Worm (Caenorhabditis elegans) whole organism, L3 larva: ENCODE data around the gene K05F1.14.
A peak's percentile ranks its signal among the peaks of the same experiment; 100 is the strongest.

Source experiments
- ZK546.5 ChIP-seq: sonication (generic microtip); optimal IDR thresholded peaks from 2 replicates; lab custom pipeline; 2017; ENCODE audit warnings: missing biosample characterization, missing genetic modification characterization
- ama-1 ChIP-seq: fragments of 150-350 bp; optimal IDR thresholded peaks from 2 replicates; lab custom pipeline; 2018
- ceh-28 ChIP-seq: fragments of 150-350 bp; optimal IDR thresholded peaks from 2 replicates; lab custom pipeline; 2014; ENCODE audit warnings: missing biosample characterization, missing genetic modification reagents, missing genetic modification characterization
- ceh-82 ChIP-seq: fragments of 150-350 bp; optimal IDR thresholded peaks from 2 replicates; lab custom pipeline; 2014; ENCODE audit warnings: missing biosample characterization, missing genetic modification characterization
- ceh-9 ChIP-seq: sonication (generic microtip); optimal IDR thresholded peaks from 2 replicates; lab custom pipeline; 2018; ENCODE audit warnings: missing biosample characterization, missing genetic modification characterization
- egl-5 ChIP-seq: fragments of 150-350 bp; optimal IDR thresholded peaks from 2 replicates; lab custom pipeline; 2017; ENCODE audit warnings: missing biosample characterization, missing genetic modification reagents, missing genetic modification characterization, inconsistent platforms
- elt-2 ChIP-seq: sonication (generic microtip); optimal IDR thresholded peaks from 2 replicates; lab custom pipeline; 2016; ENCODE audit warnings: missing genetic modification reagents, mild to moderate bottlenecking, missing genetic modification characterization, missing compliant biosample characterization
- elt-3 ChIP-seq, 3 experiments: fragments of 150-350 bp in 1 of 3; sonication (generic microtip) in 2 of 3; optimal IDR thresholded peaks; 2 replicates in 2 of 3; 4 replicates in 1 of 3; lab custom pipeline; 2014 to 2017; ENCODE audit warnings: missing biosample characterization in 3 of 3, missing genetic modification characterization in 3 of 3
- eor-1 ChIP-seq, 2 experiments: fragments of 150-350 bp; optimal IDR thresholded peaks; 2 replicates each; lab custom pipeline; 2014 to 2018; ENCODE audit warnings: missing biosample characterization in 2 of 2, missing genetic modification characterization in 2 of 2
- fkh-10 ChIP-seq: sonication (generic microtip); optimal IDR thresholded peaks from 2 replicates; lab custom pipeline; 2017; ENCODE audit warnings: missing biosample characterization, missing genetic modification reagents, missing genetic modification characterization
- fkh-2 ChIP-seq: fragments of 150-350 bp; optimal IDR thresholded peaks from 2 replicates; lab custom pipeline; 2014; ENCODE audit warnings: missing biosample characterization, missing genetic modification reagents, missing genetic modification characterization
- fos-1 ChIP-seq: fragments of 150-350 bp; optimal IDR thresholded peaks from 2 replicates; lab custom pipeline; 2014; ENCODE audit warnings: missing biosample characterization, missing genetic modification characterization
- hmg-11 ChIP-seq: sonication (generic microtip); optimal IDR thresholded peaks from 2 replicates; lab custom pipeline; 2016; ENCODE audit warnings: missing genetic modification characterization, missing compliant biosample characterization
- lin-15B ChIP-seq: fragments of 150-350 bp; optimal IDR thresholded peaks from 2 replicates; lab custom pipeline; 2014; ENCODE audit warnings: missing biosample characterization, missing genetic modification characterization
- lin-39 ChIP-seq: fragments of 150-350 bp; optimal IDR thresholded peaks from 2 replicates; lab custom pipeline; 2018; ENCODE audit warnings: missing biosample characterization, missing genetic modification reagents, missing genetic modification characterization
- mml-1 ChIP-seq: fragments of 150-350 bp; sonication (generic microtip); optimal IDR thresholded peaks from 3 replicates; lab custom pipeline; 2014; ENCODE audit warnings: missing biosample characterization, missing genetic modification characterization
- nfya-1 ChIP-seq: sonication (generic microtip); optimal IDR thresholded peaks from 2 replicates; lab custom pipeline; 2017; ENCODE audit warnings: missing genetic modification characterization, mild to moderate bottlenecking, missing compliant biosample characterization, antibody characterized with exemption, moderate library complexity; ENCODE audit not compliant: insufficient read depth
- nhr-11 ChIP-seq: fragments of 150-350 bp; optimal IDR thresholded peaks from 2 replicates; lab custom pipeline; 2014; ENCODE audit warnings: missing biosample characterization, missing genetic modification characterization
- nhr-12 ChIP-seq: fragments of 150-350 bp; optimal IDR thresholded peaks from 2 replicates; lab custom pipeline; 2014; ENCODE audit warnings: missing biosample characterization, missing genetic modification characterization
- nhr-23 ChIP-seq: fragments of 150-350 bp; optimal IDR thresholded peaks from 2 replicates; lab custom pipeline; 2014; ENCODE audit warnings: missing biosample characterization, missing genetic modification reagents, missing genetic modification characterization
- nhr-25 ChIP-seq: sonication (generic microtip); optimal IDR thresholded peaks from 2 replicates; lab custom pipeline; 2017; ENCODE audit warnings: missing biosample characterization, missing genetic modification characterization
- nhr-43 ChIP-seq: sonication (generic microtip); optimal IDR thresholded peaks from 2 replicates; lab custom pipeline; 2016; ENCODE audit warnings: mild to moderate bottlenecking, missing genetic modification characterization, missing compliant biosample characterization; ENCODE audit not compliant: poor library complexity, severe bottlenecking
- pha-4 ChIP-seq: fragments of 150-350 bp; optimal IDR thresholded peaks from 2 replicates; lab custom pipeline; 2014; ENCODE audit warnings: missing biosample characterization, missing genetic modification reagents, missing genetic modification characterization
- pqm-1 ChIP-seq: fragments of 150-350 bp; optimal IDR thresholded peaks from 2 replicates; lab custom pipeline; 2017; ENCODE audit warnings: missing biosample characterization, missing genetic modification characterization, inconsistent platforms
- skn-1 ChIP-seq: fragments of 150-350 bp; optimal IDR thresholded peaks from 2 replicates; lab custom pipeline; 2014; ENCODE audit warnings: missing biosample characterization, missing genetic modification characterization
- snpc-4 ChIP-seq: fragments of 150-350 bp; optimal IDR thresholded peaks from 2 replicates; lab custom pipeline; 2014; ENCODE audit warnings: missing biosample characterization, missing genetic modification characterization
- tbx-2 ChIP-seq: sonication (generic microtip); optimal IDR thresholded peaks from 2 replicates; lab custom pipeline; 2016; ENCODE audit warnings: mild to moderate bottlenecking, missing genetic modification characterization, missing compliant biosample characterization
- unc-39 ChIP-seq: sonication (generic microtip); optimal IDR thresholded peaks from 4 replicates; lab custom pipeline; 2017; ENCODE audit warnings: missing biosample characterization, missing genetic modification characterization
- zag-1 ChIP-seq: fragments of 150-350 bp; optimal IDR thresholded peaks from 2 replicates; lab custom pipeline; 2014; ENCODE audit warnings: missing biosample characterization, missing genetic modification characterization
- ztf-4 ChIP-seq: fragments of 150-350 bp; optimal IDR thresholded peaks from 2 replicates; lab custom pipeline; 2014; ENCODE audit warnings: missing biosample characterization, missing genetic modification characterization

The K05F1.14 gene

DNA sequence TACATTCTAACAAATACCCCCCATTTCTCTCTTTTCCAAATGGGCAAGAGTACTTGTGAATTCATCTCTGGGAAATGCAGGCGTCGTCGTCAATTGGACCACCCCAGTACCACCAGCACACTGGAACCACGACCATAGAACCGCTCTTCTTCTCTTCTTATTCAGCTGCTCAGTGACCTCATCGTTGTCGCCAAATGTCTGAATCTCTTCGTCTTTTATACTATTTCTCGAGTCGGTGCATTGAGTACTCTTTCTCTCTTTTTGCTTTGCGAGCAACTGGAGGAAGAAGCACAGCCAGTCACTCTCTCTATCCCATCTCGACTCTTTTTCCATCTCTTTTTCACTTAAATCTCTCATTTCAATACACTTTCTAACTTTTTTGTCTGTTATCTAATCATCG lies 12.5 kb downstream of the K05F1.14 start:
- TF ChIP-seq hmg-11 (tag; lab: Kevin White, UChicago) (peak; percentile 56), fkh-2 (no peak), elt-3 (tag; optimal IDR thresholded peaks at IDR 0.05; lab: Kevin White, UChicago) (no peak), skn-1 (tag; lab: Kevin White, UChicago) (peak; percentile 22), nfya-1 (tag; lab: Kevin White, UChicago) (peak; percentile 51), lin-39 (tag; lab: Kevin White, UChicago) (peak; percentile 1), unc-39 (no peak), ZK546.5 (no peak), fkh-10 (GFP tag; lab: Kevin White, UChicago) (peak; percentile 21), eor-1 (tag; optimal IDR thresholded peaks at IDR 0.05; lab: Kevin White, UChicago) (no peak), nhr-12 (no peak)

DNA sequence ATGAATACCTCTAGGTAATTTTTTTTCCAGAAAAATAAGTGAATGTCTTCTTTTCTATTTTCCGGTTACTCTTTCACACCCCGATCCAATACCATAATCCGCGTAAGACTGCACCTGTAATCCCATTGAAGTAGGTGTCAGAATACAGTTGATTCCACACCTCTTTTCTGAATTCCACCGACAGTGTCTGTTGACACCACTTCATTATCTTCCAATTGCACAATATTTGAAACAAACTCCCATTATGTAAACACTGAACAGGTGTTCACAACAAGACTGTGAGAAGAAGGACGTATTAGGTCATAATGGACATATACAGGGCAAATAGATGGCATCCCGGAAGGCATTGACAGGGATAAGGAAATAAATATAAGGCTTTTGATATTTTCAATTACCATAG lies 15.0 kb downstream of the K05F1.14 start:
- no peak for TF ChIP-seq fos-1 (tag; lab: Kevin White, UChicago)
- TF ChIP-seq snpc-4, result no peak
- TF ChIP-seq lin-39 (tag; lab: Kevin White, UChicago), result no peak

DNA sequence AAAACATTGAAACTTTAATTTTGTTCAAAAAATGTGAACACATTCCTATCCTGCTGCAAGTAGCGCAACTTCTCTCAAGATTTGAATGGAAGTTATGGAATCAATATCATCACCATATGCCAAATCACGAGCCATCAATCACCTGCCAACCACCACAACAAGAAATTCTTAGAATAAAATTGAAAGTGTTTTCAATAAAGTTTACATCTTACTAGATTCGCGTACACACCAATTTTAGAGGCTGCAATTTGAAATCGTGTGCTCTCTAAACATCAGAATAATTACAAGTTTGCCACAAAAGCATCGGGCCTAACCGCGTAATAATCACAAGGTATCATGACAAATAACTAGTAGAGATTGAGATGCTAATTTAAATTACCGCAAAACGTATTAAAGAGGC lies 17.5 kb downstream of the K05F1.14 start:
- TF ChIP-seq ceh-28 (tag; lab: Kevin White, UChicago) (no peak), nhr-11 (tag; lab: Kevin White, UChicago) (no peak), ama-1 (lab: Kevin White, UChicago) (no peak), nhr-23 (tag; lab: Kevin White, UChicago) (no peak), ztf-4 (no peak), snpc-4 (no peak), ceh-82 (tag; lab: Kevin White, UChicago) (no peak), hmg-11 (tag; lab: Kevin White, UChicago) (no peak), nhr-12 (no peak), nhr-25 (tag; lab: Kevin White, UChicago) (no peak), ceh-9 (tag; lab: Kevin White, UChicago) (no peak), skn-1 (tag; lab: Kevin White, UChicago) (no peak), zag-1 (no peak), mml-1 (tag; lab: Kevin White, UChicago) (no peak), fos-1 (tag; lab: Kevin White, UChicago) (no peak)

DNA sequence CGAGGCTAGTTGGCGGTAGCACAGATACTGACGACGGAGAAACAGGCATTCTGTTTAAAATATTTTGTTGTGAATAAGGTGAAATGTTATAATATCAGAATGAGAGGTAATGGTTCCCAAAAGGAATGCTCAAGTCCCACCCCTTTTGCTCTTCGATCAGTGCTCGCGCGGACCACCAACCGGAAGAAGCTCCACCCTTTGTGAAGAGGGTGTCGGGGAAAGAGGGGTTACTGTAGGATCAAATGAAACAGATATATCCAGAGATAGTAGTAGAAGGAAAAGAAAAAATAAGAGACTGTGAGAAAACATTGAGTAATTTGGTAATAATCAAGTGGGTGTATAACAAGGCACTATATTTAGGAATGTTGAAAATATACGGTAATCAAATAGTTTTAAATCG lies 18.3 kb downstream of the K05F1.14 start, which contains the start of the genes dmd-5 and F10C1.1:
Gene dmd-5 (minus strand): TSS at position 101 of the 400 bp plus-strand sequence.
Gene F10C1.1 (plus strand): TSS at position 110 of the 400 bp plus-strand sequence.
- TF ChIP-seq eor-1 (tag; optimal IDR thresholded peaks at IDR 0.05; lab: Kevin White, UChicago) (no peak), ceh-9 (tag; lab: Kevin White, UChicago) (no peak), ztf-4 (no peak), nfya-1 (tag; lab: Kevin White, UChicago) (no peak), pqm-1 (tag; lab: Kevin White, UChicago) (no peak), ceh-82 (tag; lab: Kevin White, UChicago) (no peak), lin-39 (tag; lab: Kevin White, UChicago) (no peak), nhr-11 (tag; lab: Kevin White, UChicago) (no peak), nhr-43 (tag; lab: Kevin White, UChicago) (no peak), egl-5 (no peak), tbx-2 (no peak)

DNA sequence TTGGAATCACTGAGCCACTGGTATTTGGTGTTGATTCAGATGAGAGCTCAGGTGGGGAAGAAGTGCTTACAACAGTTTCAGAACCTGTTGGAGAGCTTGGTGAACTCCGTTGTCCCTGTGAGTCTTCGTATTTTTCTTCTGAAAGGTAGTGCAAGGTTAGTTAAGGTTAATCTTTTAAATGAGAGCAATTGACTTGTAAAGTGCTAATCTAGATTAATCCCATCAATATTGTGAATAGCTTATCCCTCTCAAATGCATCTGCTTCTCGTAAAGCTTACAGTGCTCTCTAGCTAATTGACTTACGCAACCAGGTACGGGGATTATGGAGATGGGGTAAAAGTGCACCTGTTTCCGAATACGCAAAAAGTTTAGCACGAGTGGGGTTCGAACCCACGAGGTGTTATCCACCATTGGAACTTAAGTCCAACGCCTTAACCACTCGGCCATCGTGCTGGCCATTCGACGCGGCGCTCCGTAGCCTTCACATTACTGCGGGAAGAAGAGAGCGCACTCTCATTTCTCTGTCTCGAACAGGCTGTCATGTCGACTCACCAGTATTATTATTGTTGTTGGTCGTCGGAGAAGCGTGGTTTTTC lies 19.7 kb downstream of the K05F1.14 start:
- TF ChIP-seq nhr-23 (tag; lab: Kevin White, UChicago) (no peak), lin-15B (no peak), pha-4 (peak; percentile 32), hmg-11 (tag; lab: Kevin White, UChicago) (peak; percentile 85), elt-3 (tag; optimal IDR thresholded peaks at IDR 0.05; lab: Kevin White, UChicago) (peak in 1 of 3 experiments; percentile 1), nhr-43 (tag; lab: Kevin White, UChicago) (peak; percentile 23), nfya-1 (tag; lab: Kevin White, UChicago) (peak; percentile 16), elt-2 (tag; lab: Kevin White, UChicago) (peak; percentile 46), snpc-4 (peak; percentile 19), lin-39 (tag; lab: Kevin White, UChicago) (peak; percentile 31), eor-1 (tag; optimal IDR thresholded peaks at IDR 0.05; lab: Kevin White, UChicago) (no peak)
